Worm (Caenorhabditis elegans): Measurements from ENCODE around the gene F59E12.9.
"Not testable (repeated sequence)": the region's sequence is repeated elsewhere in the genome, so short reads cannot be mapped to it uniquely, and the experiment has no call there.

DNA sequence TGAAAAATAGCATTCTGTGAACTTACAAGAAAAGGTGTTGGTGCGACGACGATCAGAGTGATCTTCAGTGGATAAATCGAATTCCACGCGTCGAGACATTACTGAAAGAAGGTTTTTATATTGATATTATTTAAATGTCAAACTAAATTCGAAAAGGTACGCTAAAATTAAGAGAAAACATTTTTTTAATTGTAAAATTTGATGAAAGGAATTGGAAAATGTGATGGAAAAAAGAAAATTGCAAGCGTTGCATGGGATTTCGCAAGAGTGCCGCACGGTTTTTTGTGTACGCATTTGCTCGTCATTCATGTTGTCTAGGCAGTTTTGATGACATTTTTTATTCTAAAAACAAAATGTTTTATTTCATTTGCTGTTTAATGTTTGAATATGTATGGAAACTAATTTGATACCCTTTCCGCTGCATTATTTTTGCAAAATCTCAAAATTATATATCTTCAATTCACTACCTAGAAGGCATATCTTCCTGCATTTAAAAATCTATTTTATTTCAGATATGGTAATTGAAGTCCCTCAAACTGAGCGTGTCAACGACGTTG, 24.4 kb downstream of the F59E12.9 start, which contains the start of the genes eif-3.L and npl-4.2:
- TF ChIP-seq nhr-48 (tag; optimal IDR thresholded peaks at IDR 0.05); nhr-28 (tag; optimal IDR thresholded peaks at IDR 0.05); mxl-3 (GFP tag; optimal IDR thresholded peaks at IDR 0.05); D1046.2 (GFP tag; IDR thresholded peaks at IDR 0.05); mdl-1 (tag; optimal IDR thresholded peaks at IDR 0.05); unc-39 (tag; optimal IDR thresholded peaks at IDR 0.05); ces-1 (GFP tag; optimal IDR thresholded peaks at IDR 0.05); nhr-25 (tag; optimal IDR thresholded peaks at IDR 0.05; ENCODE audit: borderline replicate concordance, insufficient read depth); unc-62 (GFP tag; optimal IDR thresholded peaks at IDR 0.05 in 1 of 2); unc-62 (tag; optimal IDR thresholded peaks at IDR 0.05): not testable (repeated sequence)

Data from whole organism, L4 larva.